Worm (Caenorhabditis elegans) whole organism, L1 larva: Measurements from ENCODE around the gene T04C12.7.

ENCODE experiments used
- C04F5.9 ChIP-seq: sonication (generic microtip); optimal IDR thresholded peaks from 2 replicates; lab custom pipeline; 2016; ENCODE audit warnings: missing genetic modification characterization, missing compliant biosample characterization
- aly-2 ChIP-seq: fragments of 150-350 bp; optimal IDR thresholded peaks from 2 replicates; lab custom pipeline; 2014; ENCODE audit warnings: missing biosample characterization, missing genetic modification characterization
- ceh-88 ChIP-seq: fragments of 200-800 bp; sonication (Bioruptor generic); IDR thresholded peaks from 2 replicates; pipeline ENCODE4 v1.3.6; 2022; ENCODE audit warnings: missing genetic modification characterization, missing compliant biosample characterization
- efl-3 ChIP-seq: fragments of 200-800 bp; sonication (Bioruptor generic); optimal IDR thresholded peaks from 2 replicates; lab custom pipeline; 2018; ENCODE audit warnings: mild to moderate bottlenecking, missing genetic modification characterization, missing compliant biosample characterization
- fos-1 ChIP-seq: fragments of 150-350 bp; optimal IDR thresholded peaks from 2 replicates; lab custom pipeline; 2014; ENCODE audit warnings: missing biosample characterization, missing genetic modification characterization
- irx-1 ChIP-seq: sonication (generic microtip); optimal IDR thresholded peaks from 2 replicates; lab custom pipeline; 2016; ENCODE audit warnings: missing genetic modification characterization, missing compliant biosample characterization
- lin-15B ChIP-seq: fragments of 150-350 bp; sonication (generic microtip); optimal IDR thresholded peaks from 3 replicates; lab custom pipeline; 2014; ENCODE audit warnings: missing biosample characterization, missing genetic modification characterization
- mep-1 ChIP-seq: fragments of 150-350 bp; optimal IDR thresholded peaks from 2 replicates; lab custom pipeline; 2014; ENCODE audit warnings: missing biosample characterization, missing genetic modification characterization
- nhr-11 ChIP-seq: fragments of 150-350 bp; optimal IDR thresholded peaks from 2 replicates; lab custom pipeline; 2014; ENCODE audit warnings: missing biosample characterization, missing genetic modification characterization
- nhr-77 ChIP-seq: fragments of 150-350 bp; optimal IDR thresholded peaks from 2 replicates; lab custom pipeline; 2014; ENCODE audit warnings: missing biosample characterization, missing genetic modification characterization
- unc-98 ChIP-seq: fragments of 200-800 bp; sonication (Bioruptor generic); IDR thresholded peaks from 2 replicates; pipeline ENCODE4 v1.3.6; 2022; ENCODE audit warnings: missing genetic modification characterization, missing compliant biosample characterization
- zag-1 ChIP-seq: fragments of 150-350 bp; optimal IDR thresholded peaks from 2 replicates; lab custom pipeline; 2014; ENCODE audit warnings: missing biosample characterization, missing genetic modification characterization

- no peak for TF ChIP-seq ceh-88 (GFP tag; lab: Robert Waterston, UW)
- TF ChIP-seq C04F5.9 (tag; lab: Kevin White, UChicago), result no peak
- TF ChIP-seq nhr-77 (tag; lab: Kevin White, UChicago), result no peak
- TF ChIP-seq mep-1 (tag; lab: Kevin White, UChicago), result no peak
- TF ChIP-seq aly-2, result no peak
- TF ChIP-seq nhr-11 (tag; lab: Kevin White, UChicago), result no peak
- TF ChIP-seq efl-3 (GFP tag; lab: Kevin White, UChicago), result no peak
- TF ChIP-seq fos-1 (tag; lab: Kevin White, UChicago), result no peak
- TF ChIP-seq lin-15B, result no peak
- TF ChIP-seq unc-98 (GFP tag; lab: Robert Waterston, UW), result no peak
- no peak for TF ChIP-seq zag-1 (tag; lab: Kevin White, UChicago)
- no peak for TF ChIP-seq irx-1 (tag; lab: Kevin White, UChicago)
Measured at ce11 chrV:11053827-11054226, at the start of gene T04C12.7.
